Worm (Caenorhabditis elegans): ENCODE measurements around the gene ZK856.6.

DNA sequence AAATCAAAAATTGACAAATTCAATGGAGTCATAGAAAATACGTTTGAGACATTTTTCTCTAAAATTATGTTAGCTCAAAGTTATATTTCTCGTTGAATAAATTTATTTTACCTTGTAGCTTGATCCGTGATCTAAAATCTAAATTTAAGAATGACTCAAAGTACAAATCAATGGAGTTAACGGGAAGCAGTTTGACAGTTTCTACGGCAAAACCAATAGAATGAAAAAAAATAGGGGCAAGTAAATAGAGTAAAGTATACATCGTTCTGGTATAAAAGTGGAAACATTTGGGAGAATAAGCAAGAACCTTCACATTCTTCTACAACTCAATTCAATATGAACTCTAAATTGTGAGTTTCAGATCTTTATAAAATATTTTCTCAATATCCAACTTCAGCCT, 32.4 kb downstream of the ZK856.6 start, which contains the start of gene fipr-6:
- TF ChIP-seq ama-1 (optimal IDR thresholded peaks at IDR 0.05) (no peak), hmbx-1 (tag; optimal IDR thresholded peaks at IDR 0.05) (no peak), flt-1 (GFP tag; IDR thresholded peaks at IDR 0.05) (no peak), B0310.2 (tag; optimal IDR thresholded peaks at IDR 0.05) (no peak), hnd-1 (tag; optimal IDR thresholded peaks at IDR 0.05) (no peak), ceh-36 (tag; optimal IDR thresholded peaks at IDR 0.05) (no peak)

Measured in whole organism, early embryonic.